Worm (Caenorhabditis elegans) whole organism, late embryonic: Measurements from ENCODE around the gene ptr-6.

Experiments used
- ahr-1 ChIP-seq: sonication (generic microtip); optimal IDR thresholded peaks from 2 replicates; lab custom pipeline; 2016; ENCODE audit warnings: missing genetic modification characterization, missing compliant biosample characterization
- elt-4 ChIP-seq: sonication (generic microtip); optimal IDR thresholded peaks from 2 replicates; lab custom pipeline; 2016; ENCODE audit warnings: missing genetic modification characterization, missing compliant biosample characterization
- unc-3 ChIP-seq, 2 experiments: fragments of 200-800 bp in 1 of 2; sonication (Bioruptor generic) in 1 of 2; sonication (generic microtip) in 1 of 2; conservative IDR thresholded peaks in 1 of 2; optimal IDR thresholded peaks in 1 of 2; 2 replicates each; pipeline versions ENCODE4 v1.3.6 to Lab custom; 2016 to 2022; ENCODE audit warnings: missing compliant biosample characterization in 2 of 2, missing genetic modification characterization in 2 of 2, missing genetic modification reagents in 1 of 2

- TF ChIP-seq elt-4 (tag; lab: Kevin White, UChicago) (no peak), ahr-1 (no peak), unc-3 (GFP tag; conservative IDR thresholded peaks at IDR 0.05; lab: Robert Waterston, UW) (no peak), unc-3 (tag; optimal IDR thresholded peaks at IDR 0.05; lab: Kevin White, UChicago) (no peak)
Measured at ce11 chrII:5268977-5269376, 22.3 kb upstream of the ptr-6 start.
